Fruit fly (Drosophila melanogaster): Measurements from ENCODE around the gene Trx2.

The Trx2 gene

DNA sequence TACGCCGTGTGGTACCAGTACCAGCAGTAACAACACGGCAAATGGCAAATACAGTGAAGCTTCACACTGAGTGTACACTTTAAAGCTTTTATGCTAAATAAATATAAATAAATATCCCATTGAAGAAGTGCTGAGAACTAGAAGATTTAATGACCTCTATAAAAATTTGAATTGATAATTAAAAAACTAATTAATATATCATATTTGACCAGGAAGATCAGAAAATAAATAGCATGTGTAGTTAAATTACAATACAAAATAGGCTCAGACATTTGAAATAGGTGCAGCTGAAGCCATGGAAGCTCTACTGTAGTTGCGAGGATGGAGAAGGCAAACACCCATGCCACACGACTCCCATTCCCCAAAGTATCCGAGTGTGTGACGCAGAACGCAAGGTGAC is 48.4 kb upstream of the Trx2 start (continued):
- TF ChIP-seq CG6175 (GFP tag; IDR thresholded peaks at IDR 0.05): no peak
- TF ChIP-seq Usf (GFP tag; optimal IDR thresholded peaks at IDR 0.05): no peak
- TF ChIP-seq bsh (GFP tag; optimal IDR thresholded peaks at IDR 0.05): peak; percentile 16 to 21
- no peak for TF ChIP-seq Dip2 (GFP tag; IDR thresholded peaks at IDR 0.05)
- no peak for TF ChIP-seq CG15696 (tag; optimal IDR thresholded peaks at IDR 0.05)
- peak; percentile 40 for TF ChIP-seq D19A (tag; optimal IDR thresholded peaks at IDR 0.05)
- no peak for TF ChIP-seq tin (GFP tag; optimal IDR thresholded peaks at IDR 0.05)
- no peak for TF ChIP-seq ap (GFP tag; IDR thresholded peaks at IDR 0.05)
- TF ChIP-seq sna (GFP tag; IDR thresholded peaks at IDR 0.05; ENCODE audit: partially characterized antibody): no peak
- no peak for TF ChIP-seq MESR4 (GFP tag; optimal IDR thresholded peaks at IDR 0.05)
- peak; percentile 1 for TF ChIP-seq ATbp (GFP tag; optimal IDR thresholded peaks at IDR 0.05)
- TF ChIP-seq oc (tag; optimal IDR thresholded peaks at IDR 0.05): no peak
- TF ChIP-seq Sry-β (GFP tag; optimal IDR thresholded peaks at IDR 0.05): no peak
- no peak for TF ChIP-seq tna (GFP tag; IDR thresholded peaks at IDR 0.05; ENCODE audit: partially characterized antibody)
- TF ChIP-seq CG14441 (GFP tag; IDR thresholded peaks at IDR 0.05): peak; percentile 51
- no peak for TF ChIP-seq Gsc (GFP tag; IDR thresholded peaks at IDR 0.05)
- TF ChIP-seq NFAT (GFP tag; IDR thresholded peaks at IDR 0.05): no peak
- no peak for TF ChIP-seq CG8281 (tag; optimal IDR thresholded peaks at IDR 0.05)
- TF ChIP-seq CG7271 (tag; optimal IDR thresholded peaks at IDR 0.05): no peak
- no peak for TF ChIP-seq ttk (GFP tag; IDR thresholded peaks at IDR 0.05)
- peak; percentile 53 for TF ChIP-seq CG17359 (tag; optimal IDR thresholded peaks at IDR 0.05)
- TF ChIP-seq Bdp1 (GFP tag; optimal IDR thresholded peaks at IDR 0.05): no peak
- peak; percentile 32 for TF ChIP-seq CG18619 (GFP tag; optimal IDR thresholded peaks at IDR 0.05)
- TF ChIP-seq Myb (GFP tag; optimal IDR thresholded peaks at IDR 0.05): no peak
- TF ChIP-seq CG7357 (GFP tag; IDR thresholded peaks at IDR 0.05): no peak
- TF ChIP-seq CG7987 (GFP tag; optimal IDR thresholded peaks at IDR 0.05): no peak
- TF ChIP-seq CG14965 (GFP tag; optimal IDR thresholded peaks at IDR 0.05; ENCODE audit: borderline replicate concordance): no peak
- TF ChIP-seq PHDP (tag; optimal IDR thresholded peaks at IDR 0.05): peak; percentile 60
- TF ChIP-seq sr (GFP tag; IDR thresholded peaks at IDR 0.05): no peak
- no peak for TF ChIP-seq CG6272 (GFP tag; IDR thresholded peaks at IDR 0.05)
- no peak for TF ChIP-seq aop (GFP tag; IDR thresholded peaks at IDR 0.05)
- no peak for TF ChIP-seq CG2129 (GFP tag; IDR thresholded peaks at IDR 0.05; ENCODE audit: partially characterized antibody)
- no peak for TF ChIP-seq sd (tag; optimal IDR thresholded peaks at IDR 0.05)
- no peak for TF ChIP-seq BEAF-32 (GFP tag; optimal IDR thresholded peaks at IDR 0.05)
- TF ChIP-seq Ets97D (GFP tag; optimal IDR thresholded peaks at IDR 0.05): no peak
- no peak for TF ChIP-seq dati (GFP tag; IDR thresholded peaks at IDR 0.05)
- no peak for TF ChIP-seq chm (GFP tag; IDR thresholded peaks at IDR 0.05)
- TF ChIP-seq hbn (GFP tag; IDR thresholded peaks at IDR 0.05; ENCODE audit: partially characterized antibody): no peak
- peak; percentile 26 for TF ChIP-seq tap (tag; optimal IDR thresholded peaks at IDR 0.05)
- no peak for TF ChIP-seq CG14860 (GFP tag; IDR thresholded peaks at IDR 0.05; ENCODE audit: partially characterized antibody)
- TF ChIP-seq Dref (GFP tag; IDR thresholded peaks at IDR 0.05): no peak
- TF ChIP-seq CG13296 (GFP tag; optimal IDR thresholded peaks at IDR 0.05): peak; percentile 49
- TF ChIP-seq cwo (GFP tag; optimal IDR thresholded peaks at IDR 0.05): peak; percentile 34
- no peak for TF ChIP-seq mirr (GFP tag; optimal IDR thresholded peaks at IDR 0.05)
- TF ChIP-seq ara (GFP tag; IDR thresholded peaks at IDR 0.05): no peak
- TF ChIP-seq CG32532 (GFP tag; IDR thresholded peaks at IDR 0.05): peak; percentile 28; the same call in 1 of the 2 replicates
- peak; percentile 14 for TF ChIP-seq CG6683 (GFP tag; optimal IDR thresholded peaks at IDR 0.05)
- TF ChIP-seq CkIIα-i1 (GFP tag; IDR thresholded peaks at IDR 0.05): no peak
- no peak for TF ChIP-seq CG18011 (GFP tag; optimal IDR thresholded peaks at IDR 0.05)
- no peak for TF ChIP-seq Six4 (GFP tag; optimal IDR thresholded peaks at IDR 0.05)
- no peak for TF ChIP-seq E2f2 (GFP tag; IDR thresholded peaks at IDR 0.05)
